Fruit fly (Drosophila melanogaster) whole organism, embryonic: ENCODE data around the gene Rpn9.

Experiments
- B-H1 ChIP-seq: fragments of 200-800 bp; sonication (Bioruptor generic); IDR thresholded peaks from 3 replicates; pipeline ENCODE4 v1.3.6; 2022; ENCODE audit warnings: missing biosample characterization, missing genetic modification characterization
- BEAF-32 ChIP-seq: fragments of 200-800 bp; sonication (Bioruptor generic); optimal IDR thresholded peaks from 3 replicates; lab custom pipeline; 2017; ENCODE audit warnings: missing biosample characterization, missing genetic modification characterization, mild to moderate bottlenecking, moderate library complexity, missing genetic modification reagents
- Bgb ChIP-seq: fragments of 200-800 bp; sonication (Bioruptor generic); IDR thresholded peaks from 2 replicates; pipeline ENCODE4 v1.3.6; 2022; ENCODE audit warnings: missing biosample characterization, missing genetic modification characterization; ENCODE audit not compliant: partially characterized antibody
- CG10147 ChIP-seq: fragments of 200-800 bp; sonication (Bioruptor generic); optimal IDR thresholded peaks from 2 replicates; lab custom pipeline; 2019; ENCODE audit warnings: missing biosample characterization, mild to moderate bottlenecking, missing genetic modification characterization, moderate library complexity
- CG10654 ChIP-seq: fragments of 200-800 bp; sonication (Bioruptor generic); optimal IDR thresholded peaks from 2 replicates; lab custom pipeline; 2016; ENCODE audit warnings: missing biosample characterization, missing genetic modification characterization
- CG11093 ChIP-seq: fragments of 200-800 bp; sonication (Bioruptor generic); IDR thresholded peaks from 3 replicates; pipeline ENCODE4 v1.3.6; 2022; ENCODE audit warnings: missing biosample characterization, missing genetic modification characterization
- CG11456 ChIP-seq: fragments of 200-800 bp; sonication (Bioruptor generic); IDR thresholded peaks from 3 replicates; pipeline ENCODE4 v1.3.6; 2022; ENCODE audit warnings: missing biosample characterization, missing genetic modification characterization
- CG12155 ChIP-seq: fragments of 200-800 bp; sonication (Bioruptor generic); optimal IDR thresholded peaks from 3 replicates; lab custom pipeline; 2016; ENCODE audit warnings: missing biosample characterization, missing genetic modification characterization
- CG13296 ChIP-seq: fragments of 200-800 bp; sonication (Bioruptor generic); optimal IDR thresholded peaks from 3 replicates; lab custom pipeline; 2018; ENCODE audit warnings: missing biosample characterization, mild to moderate bottlenecking, missing genetic modification characterization
- CG14441 ChIP-seq: fragments of 200-800 bp; sonication (Bioruptor generic); IDR thresholded peaks from 2 replicates; pipeline ENCODE4 v1.3.6; 2022; ENCODE audit warnings: missing biosample characterization, missing genetic modification characterization
- CG17361 ChIP-seq: fragments of 200-800 bp; sonication (Bioruptor generic); IDR thresholded peaks from 3 replicates; pipeline ENCODE4 v1.3.6; 2022; ENCODE audit warnings: missing biosample characterization, missing genetic modification characterization
- CG17568 ChIP-seq: fragments of 200-800 bp; sonication (Bioruptor generic); optimal IDR thresholded peaks from 2 replicates; lab custom pipeline; 2018; ENCODE audit warnings: missing biosample characterization, mild to moderate bottlenecking, missing genetic modification characterization, moderate library complexity
- CG1792 ChIP-seq: fragments of 200-800 bp; sonication (Bioruptor generic); optimal IDR thresholded peaks from 2 replicates; lab custom pipeline; 2016; ENCODE audit warnings: missing biosample characterization, missing genetic modification characterization
- CG30403 ChIP-seq: fragments of 200-800 bp; sonication (Bioruptor generic); optimal IDR thresholded peaks from 3 replicates; lab custom pipeline; 2016; ENCODE audit warnings: missing biosample characterization, missing genetic modification characterization
- CG3407 ChIP-seq: fragments of 200-800 bp; sonication (Bioruptor generic); optimal IDR thresholded peaks from 2 replicates; lab custom pipeline; 2018; ENCODE audit warnings: missing biosample characterization, mild to moderate bottlenecking, missing genetic modification characterization
- CG4730 ChIP-seq: fragments of 200-800 bp; sonication (Bioruptor generic); IDR thresholded peaks from 2 replicates; pipeline ENCODE4 v1.3.6; 2022; ENCODE audit warnings: missing biosample characterization, missing genetic modification characterization
- CG8089 ChIP-seq: fragments of 200-800 bp; sonication (Bioruptor generic); optimal IDR thresholded peaks from 3 replicates; lab custom pipeline; 2016; ENCODE audit warnings: missing biosample characterization, missing genetic modification characterization
- CG8281 ChIP-seq: fragments of 200-800 bp; sonication (Bioruptor generic); optimal IDR thresholded peaks from 2 replicates; lab custom pipeline; 2018; ENCODE audit warnings: missing biosample characterization, mild to moderate bottlenecking, missing genetic modification characterization, moderate library complexity
- CG9609 ChIP-seq: fragments of 200-800 bp; sonication (Bioruptor generic); optimal IDR thresholded peaks from 3 replicates; lab custom pipeline; 2016; ENCODE audit warnings: missing biosample characterization, missing genetic modification characterization
- CG9797 ChIP-seq: fragments of 200-800 bp; sonication (Bioruptor generic); optimal IDR thresholded peaks from 3 replicates; lab custom pipeline; 2018; ENCODE audit warnings: missing biosample characterization, mild to moderate bottlenecking, missing genetic modification characterization
- Dll ChIP-seq: fragments of 200-800 bp; sonication (Bioruptor generic); IDR thresholded peaks from 4 replicates; pipeline ENCODE4 v1.3.6; 2022; ENCODE audit warnings: missing biosample characterization, missing genetic modification characterization; ENCODE audit not compliant: partially characterized antibody
- Hr51 ChIP-seq, 2 experiments: fragments of 200-800 bp; sonication (Bioruptor generic); optimal IDR thresholded peaks; 2 replicates in 1 of 2; 3 replicates in 1 of 2; lab custom pipeline; 2016 to 2018; ENCODE audit warnings: missing biosample characterization in 2 of 2, missing genetic modification characterization in 2 of 2, mild to moderate bottlenecking in 1 of 2, moderate library complexity in 1 of 2
- Meics ChIP-seq: fragments of 200-800 bp; sonication (Bioruptor generic); optimal IDR thresholded peaks from 2 replicates; lab custom pipeline; 2017; ENCODE audit warnings: missing biosample characterization, mild to moderate bottlenecking, missing genetic modification characterization
- Mrtf ChIP-seq: fragments of 200-800 bp; sonication (Bioruptor generic); IDR thresholded peaks from 3 replicates; pipeline ENCODE4 v1.3.6; 2022; ENCODE audit warnings: missing biosample characterization, missing genetic modification characterization
- PHDP ChIP-seq: fragments of 200-800 bp; sonication (Bioruptor generic); optimal IDR thresholded peaks from 3 replicates; lab custom pipeline; 2018; ENCODE audit warnings: missing biosample characterization, mild to moderate bottlenecking, missing genetic modification characterization, moderate library complexity
- Stat92E ChIP-seq, 3 experiments: fragments of >200 bp in 2 of 3; fragments of 200-800 bp in 1 of 3; sonication (Bioruptor generic) in 1 of 3; optimal IDR thresholded peaks; 2 replicates each; lab custom pipeline; 2017 to 2019; ENCODE audit warnings: missing biosample characterization in 3 of 3, missing genetic modification characterization in 3 of 3, mild to moderate bottlenecking in 1 of 3, moderate library complexity in 1 of 3
- Trl ChIP-seq, 3 experiments: fragments of >200 bp in 2 of 3; fragments of 200-800 bp in 1 of 3; sonication (Bioruptor generic) in 1 of 3; optimal IDR thresholded peaks; 2 replicates in 1 of 3; 3 replicates in 2 of 3; lab custom pipeline; 2016 to 2017; ENCODE audit warnings: missing biosample characterization in 1 of 3, missing genetic modification characterization in 1 of 3
- Xrp1 ChIP-seq: fragments of 200-800 bp; sonication (Bioruptor generic); IDR thresholded peaks from 2 replicates; pipeline ENCODE4 v1.3.6; 2022; ENCODE audit warnings: missing biosample characterization, missing genetic modification characterization
- amos ChIP-seq: fragments of 200-800 bp; sonication (Bioruptor generic); IDR thresholded peaks from 2 replicates; pipeline ENCODE4 v1.3.6; 2022; ENCODE audit warnings: missing biosample characterization, missing genetic modification characterization; ENCODE audit not compliant: partially characterized antibody
- aop ChIP-seq: fragments of 200-800 bp; sonication (Bioruptor generic); IDR thresholded peaks from 2 replicates; pipeline ENCODE4 v1.3.6; 2022; ENCODE audit warnings: missing biosample characterization, missing genetic modification characterization
- bab2 ChIP-seq: fragments of 200-800 bp; sonication (Bioruptor generic); optimal IDR thresholded peaks from 2 replicates; lab custom pipeline; 2016; ENCODE audit warnings: missing biosample characterization, missing genetic modification characterization
- bigmax ChIP-seq: fragments of 200-800 bp; sonication (Bioruptor generic); optimal IDR thresholded peaks from 2 replicates; lab custom pipeline; 2018; ENCODE audit warnings: missing biosample characterization, mild to moderate bottlenecking, missing genetic modification characterization
- crp ChIP-seq, 2 experiments: fragments of 200-800 bp; sonication (Bioruptor generic); optimal IDR thresholded peaks; 2 replicates in 1 of 2; 3 replicates in 1 of 2; lab custom pipeline; 2017; ENCODE audit warnings: missing biosample characterization in 2 of 2, missing genetic modification characterization in 2 of 2, mild to moderate bottlenecking in 1 of 2, moderate library complexity in 1 of 2
- da ChIP-seq: fragments of 200-800 bp; sonication (Bioruptor generic); optimal IDR thresholded peaks from 2 replicates; lab custom pipeline; 2016; ENCODE audit warnings: missing biosample characterization, missing genetic modification characterization
- dmrt11E ChIP-seq: fragments of 200-800 bp; sonication (Bioruptor generic); optimal IDR thresholded peaks from 3 replicates; lab custom pipeline; 2018; ENCODE audit warnings: missing biosample characterization, mild to moderate bottlenecking, missing genetic modification characterization, moderate library complexity
- en ChIP-seq: fragments of 200-800 bp; sonication (Bioruptor generic); optimal IDR thresholded peaks from 2 replicates; lab custom pipeline; 2016; ENCODE audit warnings: missing biosample characterization, missing genetic modification characterization
- esg ChIP-seq: fragments of 200-800 bp; sonication (Bioruptor generic); conservative IDR thresholded peaks from 2 replicates; pipeline ENCODE4 v1.3.6; 2022; ENCODE audit warnings: missing biosample characterization, missing genetic modification characterization
- hbn ChIP-seq: fragments of 200-800 bp; sonication (Bioruptor generic); IDR thresholded peaks from 2 replicates; pipeline ENCODE4 v1.3.6; 2022; ENCODE audit warnings: missing biosample characterization, missing genetic modification characterization; ENCODE audit not compliant: partially characterized antibody
- ind ChIP-seq: fragments of 200-800 bp; sonication (Bioruptor generic); optimal IDR thresholded peaks from 3 replicates; lab custom pipeline; 2016; ENCODE audit warnings: missing biosample characterization, missing genetic modification characterization
- inv ChIP-seq: fragments of 200-800 bp; sonication (Bioruptor generic); IDR thresholded peaks from 2 replicates; pipeline ENCODE4 v1.3.6; 2022; ENCODE audit warnings: missing biosample characterization, missing genetic modification characterization; ENCODE audit not compliant: partially characterized antibody
- klu ChIP-seq: fragments of 200-800 bp; sonication (Bioruptor generic); IDR thresholded peaks from 2 replicates; pipeline ENCODE4 v1.3.6; 2022; ENCODE audit warnings: missing biosample characterization, missing genetic modification characterization
- odd ChIP-seq: fragments of 200-800 bp; sonication (Bioruptor generic); optimal IDR thresholded peaks from 2 replicates; lab custom pipeline; 2017; ENCODE audit warnings: missing biosample characterization, mild to moderate bottlenecking, missing genetic modification characterization
- p53 ChIP-seq: fragments of 200-800 bp; sonication (Bioruptor generic); optimal IDR thresholded peaks from 2 replicates; lab custom pipeline; 2016; ENCODE audit warnings: missing biosample characterization, missing genetic modification characterization
- pzg ChIP-seq: fragments of 200-800 bp; sonication (Bioruptor generic); optimal IDR thresholded peaks from 3 replicates; lab custom pipeline; 2018; ENCODE audit warnings: missing biosample characterization, mild to moderate bottlenecking, missing genetic modification characterization, moderate library complexity
- salm ChIP-seq: fragments of 200-800 bp; sonication (Bioruptor generic); optimal IDR thresholded peaks from 2 replicates; lab custom pipeline; 2018; ENCODE audit warnings: missing biosample characterization, mild to moderate bottlenecking, missing genetic modification characterization
- sima ChIP-seq: fragments of 200-800 bp; sonication (Bioruptor generic); optimal IDR thresholded peaks from 2 replicates; lab custom pipeline; 2016; ENCODE audit warnings: missing biosample characterization, missing genetic modification characterization
- slbo ChIP-seq: fragments of 200-800 bp; sonication (Bioruptor generic); IDR thresholded peaks from 2 replicates; pipeline ENCODE4 v1.3.6; 2022; ENCODE audit warnings: missing biosample characterization, missing genetic modification characterization
- toy ChIP-seq: fragments of 200-800 bp; sonication (Bioruptor generic); IDR thresholded peaks from 2 replicates; pipeline ENCODE4 v1.3.6; 2022; ENCODE audit warnings: missing biosample characterization, missing genetic modification characterization
- wor ChIP-seq: fragments of 200-800 bp; sonication (Bioruptor generic); IDR thresholded peaks from 2 replicates; pipeline ENCODE4 v1.3.6; 2022; ENCODE audit warnings: missing biosample characterization, missing genetic modification characterization

The Rpn9 gene

DNA sequence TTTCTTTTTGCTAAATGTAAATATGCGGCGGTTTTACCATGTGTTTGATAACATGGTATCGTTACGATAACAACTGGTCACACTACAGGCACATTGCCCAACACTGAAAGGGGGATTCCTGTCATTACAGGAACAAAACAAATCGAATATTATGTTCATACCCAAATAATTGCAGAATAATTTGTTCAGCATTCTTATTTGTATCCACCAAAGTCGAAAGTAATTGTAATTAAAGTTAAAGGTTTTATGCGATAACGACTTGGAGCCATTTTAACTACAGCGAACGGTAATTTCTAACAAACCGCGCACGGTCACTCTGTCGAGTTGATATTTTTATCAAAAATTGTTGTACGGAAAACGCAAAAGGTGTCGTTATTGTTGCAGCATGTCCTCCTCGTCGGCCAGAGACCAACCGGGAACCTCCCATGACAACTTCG, 34.2 kb upstream of the Rpn9 start, which contains the start of the genes CG10214 and CG10375 (continued):
- TF ChIP-seq wor (GFP tag; lab: Robert Waterston, UW) (peak; percentile 44; the same call in 1 of the 2 replicates), CG12155 (peak; percentile 82), CG17361 (peak; percentile 79), crp (GFP tag; optimal IDR thresholded peaks at IDR 0.05; lab: Kevin White, UChicago) (peak in 1 of 2 experiments; percentile 78), CG8089 (GFP tag; lab: Kevin White, UChicago) (peak; percentile 67), CG8281 (tag; lab: Kevin White, UChicago) (no peak), CG10147 (GFP tag; lab: Kevin White, UChicago) (peak; percentile 58), da (peak; percentile 71), Bgb (GFP tag; lab: Robert Waterston, UW) (no peak; the same call in 1 of the 2 replicates), CG10654 (peak; percentile 73), Trl (optimal IDR thresholded peaks at IDR 0.05; lab: Kevin White, UChicago) (no peak), Trl (GFP tag; optimal IDR thresholded peaks at IDR 0.05; lab: Kevin White, UChicago) (peak; percentile 88), toy (GFP tag; lab: Robert Waterston, UW) (no peak), Hr51 (GFP tag; optimal IDR thresholded peaks at IDR 0.05; lab: Kevin White, UChicago) (peak in 1 of 2 experiments; percentile 68), odd (GFP tag; lab: Kevin White, UChicago) (peak; percentile 22), p53 (GFP tag; lab: Kevin White, UChicago) (peak; percentile 48), CG9797 (GFP tag; lab: Kevin White, UChicago) (peak; percentile 98), B-H1 (GFP tag; lab: Robert Waterston, UW) (no peak), CG30403 (GFP tag; lab: Kevin White, UChicago) (peak; percentile 84), PHDP (peak; percentile 71), amos (peak; percentile 33; the same call in 1 of the 2 replicates), slbo (GFP tag; lab: Robert Waterston, UW) (peak; percentile 84), pzg (peak; percentile 91), CG14441 (GFP tag; lab: Robert Waterston, UW) (peak; percentile 68), salm (tag; lab: Kevin White, UChicago) (peak; percentile 41), sima (GFP tag; lab: Kevin White, UChicago) (no peak), bigmax (GFP tag; lab: Kevin White, UChicago) (peak; percentile 37), BEAF-32 (GFP tag; lab: Kevin White, UChicago) (peak; percentile 72), Stat92E (GFP tag; optimal IDR thresholded peaks at IDR 0.05; lab: Kevin White, UChicago) (no peak), inv (GFP tag; lab: Robert Waterston, UW) (no peak), bab2 (peak; percentile 71), CG17568 (GFP tag; lab: Kevin White, UChicago) (no peak), CG9609 (peak; percentile 76), Meics (GFP tag; lab: Kevin White, UChicago) (peak; percentile 76), dmrt11E (peak; percentile 64), ind (GFP tag; lab: Kevin White, UChicago) (peak; percentile 80), Dll (GFP tag; lab: Robert Waterston, UW) (peak; percentile 61; the same call in 2 of the 4 replicates), klu (GFP tag; lab: Robert Waterston, UW) (no peak; the same call in 1 of the 2 replicates), Xrp1 (GFP tag; lab: Robert Waterston, UW) (peak; percentile 62; the same call in 1 of the 2 replicates), CG3407 (GFP tag; lab: Kevin White, UChicago) (no peak), hbn (GFP tag; lab: Robert Waterston, UW) (peak; percentile 34; the same call in 1 of the 2 replicates), CG4730 (GFP tag; lab: Robert Waterston, UW) (no peak), en (GFP tag; lab: Kevin White, UChicago) (peak; percentile 35), Mrtf (GFP tag; lab: Robert Waterston, UW) (no peak), CG13296 (peak; percentile 31), CG11093 (no peak), aop (no peak), CG11456 (GFP tag; lab: Robert Waterston, UW) (no peak), CG1792 (GFP tag; lab: Kevin White, UChicago) (peak; percentile 79), esg (GFP tag; lab: Robert Waterston, UW) (0 out of 2 replicates have a peak, but pooled peaks have one; percentile 35)
